Worm (Caenorhabditis elegans) whole organism, L4 larva: ENCODE measurements around the gene zag-1.
A peak's percentile ranks its signal among the peaks of the same experiment; 100 is the strongest.

ENCODE experiments used
- R02D3.7 ChIP-seq: fragments of 150-350 bp; sonication (generic microtip); optimal IDR thresholded peaks from 3 replicates; lab custom pipeline; 2014; ENCODE audit warnings: missing biosample characterization, missing genetic modification characterization
- T26A8.4 ChIP-seq: fragments of 200-800 bp; sonication (Bioruptor generic); IDR thresholded peaks from 2 replicates; pipeline ENCODE4 v1.3.6; 2022; ENCODE audit warnings: missing genetic modification characterization, missing compliant biosample characterization
- Y105C5A.15 ChIP-seq: fragments of 200-800 bp; sonication (Bioruptor generic); IDR thresholded peaks from 2 replicates; pipeline ENCODE4 v1.3.6; 2022; ENCODE audit warnings: missing genetic modification characterization, missing compliant biosample characterization
- Y75B8A.6 ChIP-seq: fragments of 200-800 bp; sonication (Bioruptor generic); IDR thresholded peaks from 2 replicates; pipeline ENCODE4 v1.3.6; 2022; ENCODE audit warnings: missing genetic modification reagents, missing genetic modification characterization, missing compliant biosample characterization
- ceh-20 ChIP-seq: fragments of 200-800 bp; sonication (Bioruptor generic); IDR thresholded peaks from 2 replicates; pipeline ENCODE4 v1.3.6; 2022; ENCODE audit warnings: missing genetic modification reagents, missing genetic modification characterization, missing compliant biosample characterization
- ceh-28 ChIP-seq: fragments of 150-350 bp; optimal IDR thresholded peaks from 2 replicates; lab custom pipeline; 2014; ENCODE audit warnings: missing biosample characterization, missing genetic modification reagents, missing genetic modification characterization
- ceh-44 ChIP-seq: fragments of 200-800 bp; sonication (Bioruptor generic); IDR thresholded peaks from 2 replicates; pipeline ENCODE4 v1.3.6; 2022; ENCODE audit warnings: missing genetic modification reagents, missing genetic modification characterization, missing compliant biosample characterization
- ces-1 ChIP-seq: fragments of 150-350 bp; sonication (generic microtip); optimal IDR thresholded peaks from 4 replicates; lab custom pipeline; 2014; ENCODE audit warnings: missing biosample characterization, missing genetic modification reagents, missing genetic modification characterization
- cey-2 ChIP-seq: sonication (generic microtip); optimal IDR thresholded peaks from 3 replicates; lab custom pipeline; 2017; ENCODE audit warnings: missing genetic modification characterization, mild to moderate bottlenecking, missing compliant biosample characterization, antibody characterized with exemption, borderline replicate concordance; ENCODE audit not compliant: insufficient read depth
- daf-16 ChIP-seq, 3 experiments: sonication (generic microtip); optimal IDR thresholded peaks; 2 replicates each; lab custom pipeline; 2016 to 2017; ENCODE audit warnings: missing genetic modification characterization in 3 of 3, missing genetic modification reagents in 3 of 3, mild to moderate bottlenecking in 2 of 3, missing compliant biosample characterization in 2 of 3, missing biosample characterization in 1 of 3, moderate library complexity in 1 of 3
- daf-8 ChIP-seq: fragments of 200-800 bp; sonication (Bioruptor generic); IDR thresholded peaks from 2 replicates; pipeline ENCODE4 v1.3.6; 2022; ENCODE audit warnings: missing genetic modification characterization, missing compliant biosample characterization
- dmd-6 ChIP-seq: fragments of 200-800 bp; sonication (Bioruptor generic); IDR thresholded peaks from 2 replicates; pipeline ENCODE4 v1.3.6; 2022; ENCODE audit warnings: missing genetic modification reagents, missing genetic modification characterization, missing compliant biosample characterization
- dmd-8 ChIP-seq: fragments of 200-800 bp; sonication (Bioruptor generic); IDR thresholded peaks from 2 replicates; pipeline ENCODE4 v1.3.6; 2022; ENCODE audit warnings: missing genetic modification characterization, missing compliant biosample characterization
- dpl-1 ChIP-seq: fragments of 150-350 bp; optimal IDR thresholded peaks from 2 replicates; lab custom pipeline; 2014; ENCODE audit warnings: missing biosample characterization, missing genetic modification reagents, missing genetic modification characterization
- dve-1 ChIP-seq: sonication (generic microtip); optimal IDR thresholded peaks from 2 replicates; lab custom pipeline; 2017; ENCODE audit warnings: antibody characterized with exemption, mild to moderate bottlenecking, missing genetic modification characterization, missing compliant biosample characterization; ENCODE audit not compliant: insufficient read depth
- egl-27 ChIP-seq: sonication (generic microtip); optimal IDR thresholded peaks from 3 replicates; lab custom pipeline; 2017; ENCODE audit warnings: missing biosample characterization, missing genetic modification reagents, missing genetic modification characterization
- egl-43 ChIP-seq: fragments of 200-800 bp; sonication (Bioruptor generic); IDR thresholded peaks from 2 replicates; pipeline ENCODE4 v1.3.6; 2022; ENCODE audit warnings: missing genetic modification reagents, missing genetic modification characterization, missing compliant biosample characterization
- fkh-10 ChIP-seq: fragments of 150-350 bp; optimal IDR thresholded peaks from 2 replicates; lab custom pipeline; 2014; ENCODE audit warnings: missing biosample characterization, missing genetic modification reagents, missing genetic modification characterization
- hif-1 ChIP-seq, 2 experiments: sonication (generic microtip); optimal IDR thresholded peaks; 2 replicates each; lab custom pipeline; 2016 to 2017; ENCODE audit warnings: missing compliant biosample characterization in 2 of 2, missing genetic modification characterization in 2 of 2, missing genetic modification reagents in 2 of 2, missing genotype in 2 of 2, mild to moderate bottlenecking in 1 of 2
- hlh-11 ChIP-seq: fragments of 200-800 bp; sonication (Bioruptor generic); optimal IDR thresholded peaks from 2 replicates; lab custom pipeline; 2018; ENCODE audit warnings: mild to moderate bottlenecking, missing genetic modification characterization, missing compliant biosample characterization
- hlh-30 ChIP-seq: sonication (generic microtip); optimal IDR thresholded peaks from 2 replicates; lab custom pipeline; 2017; ENCODE audit warnings: antibody characterized with exemption, mild to moderate bottlenecking, missing genetic modification characterization, missing compliant biosample characterization; ENCODE audit not compliant: insufficient read depth
- lin-13 ChIP-seq: fragments of 150-350 bp; optimal IDR thresholded peaks from 2 replicates; lab custom pipeline; 2014; ENCODE audit warnings: missing biosample characterization, missing genetic modification reagents, missing genetic modification characterization
- lir-3 ChIP-seq: sonication (generic microtip); optimal IDR thresholded peaks from 2 replicates; lab custom pipeline; 2016; ENCODE audit warnings: mild to moderate bottlenecking, missing genetic modification characterization, missing compliant biosample characterization
- madf-9 ChIP-seq: fragments of 200-800 bp; sonication (Bioruptor generic); conservative IDR thresholded peaks from 2 replicates; pipeline ENCODE4 v1.3.6; 2022; ENCODE audit warnings: missing genetic modification reagents, missing genetic modification characterization, missing compliant biosample characterization
- mdl-1 ChIP-seq, 2 experiments: fragments of 150-350 bp in 1 of 2; sonication (generic microtip) in 1 of 2; optimal IDR thresholded peaks; 2 replicates each; lab custom pipeline; 2014 to 2017; ENCODE audit warnings: missing biosample characterization in 2 of 2, missing genetic modification characterization in 2 of 2
- mep-1 ChIP-seq: fragments of 150-350 bp; sonication (generic microtip); optimal IDR thresholded peaks from 3 replicates; lab custom pipeline; 2014; ENCODE audit warnings: missing biosample characterization, missing genetic modification characterization
- mes-2 ChIP-seq: sonication (generic microtip); optimal IDR thresholded peaks from 2 replicates; lab custom pipeline; 2016; ENCODE audit warnings: missing genotype, mild to moderate bottlenecking, missing genetic modification characterization, missing compliant biosample characterization; ENCODE audit not compliant: poor library complexity, severe bottlenecking
- nhr-28 ChIP-seq: fragments of 150-350 bp; optimal IDR thresholded peaks from 2 replicates; lab custom pipeline; 2014; ENCODE audit warnings: missing biosample characterization, missing genetic modification characterization
- nhr-41 ChIP-seq: fragments of 200-800 bp; sonication (Bioruptor generic); IDR thresholded peaks from 2 replicates; pipeline ENCODE4 v1.3.6; 2022; ENCODE audit warnings: missing genetic modification reagents, missing genetic modification characterization, missing compliant biosample characterization
- nhr-48 ChIP-seq: sonication (generic microtip); optimal IDR thresholded peaks from 2 replicates; lab custom pipeline; 2016; ENCODE audit warnings: mild to moderate bottlenecking, missing genetic modification characterization, missing compliant biosample characterization
- nhr-6 ChIP-seq: fragments of 150-350 bp; optimal IDR thresholded peaks from 2 replicates; lab custom pipeline; 2014; ENCODE audit warnings: missing biosample characterization, missing genetic modification characterization
- nhr-77 ChIP-seq: fragments of 150-350 bp; optimal IDR thresholded peaks from 2 replicates; lab custom pipeline; 2014; ENCODE audit warnings: missing biosample characterization, missing genetic modification characterization
- pha-4 ChIP-seq, 2 experiments: fragments of 150-350 bp in 1 of 2; fragments of 200-800 bp in 1 of 2; sonication (Bioruptor generic) in 1 of 2; IDR thresholded peaks in 1 of 2; optimal IDR thresholded peaks in 1 of 2; 2 replicates each; pipeline versions ENCODE4 v1.3.6 to Lab custom; 2014 to 2022; ENCODE audit warnings: missing genetic modification characterization in 2 of 2, missing genetic modification reagents in 2 of 2, missing biosample characterization in 1 of 2, missing compliant biosample characterization in 1 of 2
- php-3 ChIP-seq: fragments of 200-800 bp; sonication (Bioruptor generic); IDR thresholded peaks from 2 replicates; pipeline ENCODE4 v1.3.6; 2022; ENCODE audit warnings: missing genetic modification reagents, missing genetic modification characterization, missing compliant biosample characterization
- pqm-1 ChIP-seq: sonication (generic microtip); optimal IDR thresholded peaks from 2 replicates; lab custom pipeline; 2017; ENCODE audit warnings: missing biosample characterization, missing genetic modification characterization
- rbr-2 ChIP-seq: sonication (generic microtip); optimal IDR thresholded peaks from 2 replicates; lab custom pipeline; 2016; ENCODE audit warnings: missing genotype, missing genetic modification characterization, missing compliant biosample characterization
- set-16 ChIP-seq: fragments of 200-800 bp; sonication (Bioruptor generic); IDR thresholded peaks from 2 replicates; pipeline ENCODE4 v1.3.6; 2022; ENCODE audit warnings: missing genetic modification reagents, missing genetic modification characterization, missing compliant biosample characterization
- skn-1 ChIP-seq: fragments of 150-350 bp; optimal IDR thresholded peaks from 2 replicates; lab custom pipeline; 2014; ENCODE audit warnings: missing biosample characterization, missing genetic modification characterization
- unc-130 ChIP-seq: sonication (generic microtip); optimal IDR thresholded peaks from 2 replicates; lab custom pipeline; 2016; ENCODE audit warnings: missing genetic modification reagents, missing genetic modification characterization, missing compliant biosample characterization
- unc-39 ChIP-seq: sonication (generic microtip); optimal IDR thresholded peaks from 2 replicates; lab custom pipeline; 2017; ENCODE audit warnings: missing biosample characterization, missing genetic modification characterization
- zfp-3 ChIP-seq: fragments of 200-800 bp; sonication (Bioruptor generic); conservative IDR thresholded peaks from 2 replicates; pipeline ENCODE4 v1.3.6; 2022; ENCODE audit warnings: missing genetic modification reagents, missing genetic modification characterization, missing compliant biosample characterization
- zip-2 ChIP-seq: fragments of 150-350 bp; optimal IDR thresholded peaks from 2 replicates; lab custom pipeline; 2014; ENCODE audit warnings: missing biosample characterization, missing genetic modification characterization

zag-1 gene

DNA sequence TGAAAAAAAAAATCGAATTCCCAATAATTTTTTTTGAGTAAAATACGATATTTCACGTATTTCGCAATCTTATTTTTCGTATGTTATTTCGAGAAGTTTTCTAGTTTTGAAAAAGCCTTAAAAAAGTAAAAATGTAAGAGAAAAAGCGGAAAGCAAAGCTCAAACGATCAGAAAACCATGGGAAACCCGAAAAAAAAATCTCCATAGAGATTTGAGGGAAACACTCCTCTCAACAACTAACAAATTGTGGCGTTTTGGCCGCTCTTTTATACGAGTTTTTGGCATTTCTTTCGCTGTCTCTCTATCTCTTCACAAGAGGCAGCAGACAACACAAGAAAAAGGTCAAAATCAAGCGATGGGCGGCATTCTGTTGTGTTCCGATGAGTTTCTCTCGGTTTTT lies 18.8 kb downstream of the zag-1 start (continued):
- peak in 1 of 2 experiments; percentile 8 for TF ChIP-seq mdl-1 (tag; optimal IDR thresholded peaks at IDR 0.05; lab: Kevin White, UChicago)
- TF ChIP-seq daf-16 (GFP tag; optimal IDR thresholded peaks at IDR 0.05; lab: Kevin White, UChicago): no peak
- TF ChIP-seq daf-16 (tag; optimal IDR thresholded peaks at IDR 0.05; lab: Kevin White, UChicago): peak; percentile 1
- TF ChIP-seq nhr-48 (tag; lab: Kevin White, UChicago): no peak
- TF ChIP-seq dve-1 (tag; lab: Kevin White, UChicago): peak; percentile 51
- TF ChIP-seq Y105C5A.15: no peak
- TF ChIP-seq nhr-28 (tag; lab: Kevin White, UChicago): peak; percentile 67
- no peak for TF ChIP-seq Y75B8A.6
- TF ChIP-seq dmd-8 (GFP tag; lab: Robert Waterston, UW): no peak
- no peak for TF ChIP-seq ceh-28 (tag; lab: Kevin White, UChicago)
- peak; percentile 63 for TF ChIP-seq nhr-6 (tag; lab: Kevin White, UChicago)
- peak; percentile 34 for TF ChIP-seq dpl-1 (GFP tag; lab: Kevin White, UChicago)
- no peak for TF ChIP-seq R02D3.7 (tag; lab: Kevin White, UChicago)
- TF ChIP-seq egl-27 (tag; lab: Kevin White, UChicago): no peak

DNA sequence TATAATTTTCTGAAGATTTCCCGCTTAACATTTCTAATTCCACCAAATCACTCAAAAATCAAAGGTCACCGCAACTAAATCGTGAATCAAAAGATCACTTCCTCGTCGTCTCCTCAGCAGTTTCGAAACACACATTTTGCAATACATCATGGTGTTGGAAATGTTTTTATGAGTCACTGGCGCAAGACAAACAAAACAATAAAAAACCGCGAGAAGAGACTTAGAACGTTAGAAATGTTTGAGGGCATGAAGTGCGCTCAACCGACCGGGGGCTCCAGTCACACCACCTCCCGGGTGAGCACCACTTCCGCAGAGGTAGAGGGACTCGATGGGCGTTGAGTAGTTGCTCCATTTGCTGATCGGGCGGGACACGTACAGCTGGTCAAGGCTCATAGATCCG lies 19.6 kb downstream of the zag-1 start:
- TF ChIP-seq mes-2 (tag; lab: Kevin White, UChicago) (peak; percentile 57), mep-1 (peak; percentile 68), skn-1 (tag; lab: Kevin White, UChicago) (no peak), rbr-2 (tag; lab: Kevin White, UChicago) (peak; percentile 17), madf-9 (no peak), dve-1 (tag; lab: Kevin White, UChicago) (peak; percentile 70), mdl-1 (tag; optimal IDR thresholded peaks at IDR 0.05; lab: Kevin White, UChicago) (peak in 1 of 2 experiments; percentile 44), daf-8 (GFP tag; lab: Robert Waterston, UW) (no peak), php-3 (GFP tag; lab: Robert Waterston, UW) (peak; percentile 70), egl-43 (GFP tag; lab: Robert Waterston, UW) (no peak), ceh-28 (tag; lab: Kevin White, UChicago) (no peak), hlh-11 (tag; lab: Kevin White, UChicago) (peak; percentile 73), ceh-44 (GFP tag; lab: Robert Waterston, UW) (no peak), fkh-10 (no peak), cey-2 (no peak), ces-1 (GFP tag; lab: Kevin White, UChicago) (no peak), pha-4 (GFP tag; IDR thresholded peaks at IDR 0.05; lab: Robert Waterston, UW) (no peak), pha-4 (tag; optimal IDR thresholded peaks at IDR 0.05; lab: Kevin White, UChicago) (peak; percentile 38), pqm-1 (tag; lab: Kevin White, UChicago) (peak; percentile 24), R02D3.7 (tag; lab: Kevin White, UChicago) (no peak), nhr-48 (tag; lab: Kevin White, UChicago) (peak; percentile 22), zip-2 (tag; lab: Kevin White, UChicago) (no peak), daf-16 (GFP tag; optimal IDR thresholded peaks at IDR 0.05; lab: Kevin White, UChicago) (peak in 1 of 2 experiments; percentile 7), daf-16 (tag; optimal IDR thresholded peaks at IDR 0.05; lab: Kevin White, UChicago) (peak; percentile 78), zfp-3 (GFP tag; lab: Robert Waterston, UW) (no peak), lin-13 (GFP tag; lab: Kevin White, UChicago) (peak; percentile 42), dmd-6 (GFP tag; lab: Robert Waterston, UW) (peak; percentile 73), hif-1 (tag; optimal IDR thresholded peaks at IDR 0.05; lab: Kevin White, UChicago) (peak in 1 of 2 experiments; percentile 41), unc-130 (GFP tag; lab: Kevin White, UChicago) (no peak), ceh-20 (GFP tag; lab: Robert Waterston, UW) (0 out of 2 replicates have a peak, but pooled peaks have one; percentile 45), nhr-77 (tag; lab: Kevin White, UChicago) (no peak), set-16 (GFP tag; lab: Robert Waterston, UW) (peak; percentile 57), unc-39 (tag; lab: Kevin White, UChicago) (no peak), T26A8.4 (GFP tag; lab: Robert Waterston, UW) (no peak), lir-3 (tag; lab: Kevin White, UChicago) (no peak), hlh-30 (peak; percentile 73), nhr-28 (tag; lab: Kevin White, UChicago) (peak; percentile 7), nhr-41 (GFP tag; lab: Robert Waterston, UW) (no peak), nhr-6 (tag; lab: Kevin White, UChicago) (peak; percentile 86)
